Fruit fly (Drosophila melanogaster) whole organism, wandering third instar larva: ENCODE results near the gene CG3587.

ENCODE experiments used
- Abd-B ChIP-seq: fragments of >200 bp; optimal IDR thresholded peaks from 2 replicates; lab custom pipeline; 2017; ENCODE audit warnings: missing biosample characterization, missing genetic modification characterization
- CrebA ChIP-seq: fragments of 200-800 bp; sonication (Bioruptor generic); optimal IDR thresholded peaks from 2 replicates; lab custom pipeline; 2016; ENCODE audit warnings: missing biosample characterization, mild to moderate bottlenecking, missing genetic modification characterization, borderline replicate concordance
- Hr78 ChIP-seq: fragments of >200 bp; optimal IDR thresholded peaks from 2 replicates; lab custom pipeline; 2017; ENCODE audit warnings: missing biosample characterization, missing genetic modification characterization
- OdsH ChIP-seq: fragments of 200-800 bp; sonication (Bioruptor generic); optimal IDR thresholded peaks from 2 replicates; lab custom pipeline; 2016; ENCODE audit warnings: missing biosample characterization, mild to moderate bottlenecking, missing genetic modification characterization
- Rel ChIP-seq, 2 experiments: fragments of 200-800 bp; sonication (Bioruptor generic) in 1 of 2; optimal IDR thresholded peaks; 2 replicates in 1 of 2; 3 replicates in 1 of 2; lab custom pipeline; 2016 to 2019; ENCODE audit warnings: mild to moderate bottlenecking in 2 of 2, missing biosample characterization in 2 of 2, missing genetic modification characterization in 2 of 2, moderate library complexity in 1 of 2
- dl ChIP-seq, 2 experiments: fragments of 175-275, 200-275 bp in 1 of 2; fragments of 200-275 bp in 1 of 2; sonication (Bioruptor generic); optimal IDR thresholded peaks; lab custom pipeline; 2018; ENCODE audit warnings: mild to moderate bottlenecking in 2 of 2, missing biosample characterization in 2 of 2, missing genetic modification characterization in 2 of 2, moderate library complexity in 2 of 2; ENCODE audit not compliant: partially characterized antibody in 2 of 2, insufficient read depth in 1 of 2
- ey ChIP-seq: fragments of 200-800 bp; sonication (Bioruptor generic); optimal IDR thresholded peaks from 2 replicates; lab custom pipeline; 2016; ENCODE audit warnings: missing biosample characterization, missing genetic modification characterization
- foxo ChIP-seq, 2 experiments: fragments of 200-800 bp; sonication (Bioruptor generic); optimal IDR thresholded peaks; 2 replicates in 1 of 2; 3 replicates in 1 of 2; lab custom pipeline; 2016 to 2017; ENCODE audit warnings: missing biosample characterization in 2 of 2, missing genetic modification characterization in 2 of 2
- h ChIP-seq: fragments of 200-800 bp; sonication (Bioruptor generic); optimal IDR thresholded peaks from 3 replicates; lab custom pipeline; 2016; ENCODE audit warnings: missing biosample characterization, mild to moderate bottlenecking, missing genetic modification characterization
- lola ChIP-seq: fragments of >200 bp; optimal IDR thresholded peaks from 2 replicates; lab custom pipeline; 2017; ENCODE audit warnings: missing biosample characterization, missing genetic modification characterization
- rgr ChIP-seq: fragments of 200-800 bp; sonication (Bioruptor generic); optimal IDR thresholded peaks from 3 replicates; lab custom pipeline; 2016; ENCODE audit warnings: missing biosample characterization, mild to moderate bottlenecking, missing genetic modification characterization

DNA sequence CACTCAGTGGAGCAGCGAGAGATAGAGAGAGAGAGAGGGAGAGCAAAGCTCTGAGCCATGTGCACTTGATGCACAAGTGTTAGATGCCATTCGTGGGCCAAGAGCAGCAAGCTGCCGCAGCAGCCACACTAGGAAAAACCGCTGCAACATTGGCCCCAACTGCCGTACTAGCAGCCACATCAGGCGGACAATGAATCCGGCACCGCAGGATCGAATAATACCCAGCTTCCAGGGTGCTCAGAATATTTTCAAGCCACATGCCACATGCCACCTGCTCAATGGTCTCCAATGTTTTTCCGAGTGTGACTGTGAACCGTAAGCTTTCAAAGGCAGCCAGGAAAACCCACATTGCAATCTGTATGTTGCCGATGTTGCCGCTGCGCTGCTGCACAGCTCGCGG is 48.6 kb downstream of the CG3587 start:
- TF ChIP-seq lola (GFP tag; lab: Kevin White, UChicago), result no peak
- TF ChIP-seq h (GFP tag; lab: Kevin White, UChicago), result no peak
- TF ChIP-seq dl (GFP tag; optimal IDR thresholded peaks at IDR 0.05; lab: Kevin White, UChicago; ENCODE audit: insufficient read depth in 1 of 2, partially characterized antibody in 2 of 2), result no peak
- no peak for TF ChIP-seq Abd-B (GFP tag; lab: Kevin White, UChicago)
- TF ChIP-seq Hr78 (GFP tag; lab: Kevin White, UChicago), result no peak
- TF ChIP-seq foxo (GFP tag; optimal IDR thresholded peaks at IDR 0.05; lab: Kevin White, UChicago), result no peak
- no peak for TF ChIP-seq CrebA
- TF ChIP-seq ey (GFP tag; lab: Kevin White, UChicago), result no peak
- TF ChIP-seq Rel (GFP tag; optimal IDR thresholded peaks at IDR 0.05; lab: Kevin White, UChicago), result no peak
- TF ChIP-seq Rel (tag; optimal IDR thresholded peaks at IDR 0.05; lab: Kevin White, UChicago), result no peak
- no peak for TF ChIP-seq OdsH (GFP tag; lab: Kevin White, UChicago)
- no peak for TF ChIP-seq rgr (GFP tag; lab: Kevin White, UChicago)
